Worm (Caenorhabditis elegans): ENCODE data around the gene smap-1.

DNA sequence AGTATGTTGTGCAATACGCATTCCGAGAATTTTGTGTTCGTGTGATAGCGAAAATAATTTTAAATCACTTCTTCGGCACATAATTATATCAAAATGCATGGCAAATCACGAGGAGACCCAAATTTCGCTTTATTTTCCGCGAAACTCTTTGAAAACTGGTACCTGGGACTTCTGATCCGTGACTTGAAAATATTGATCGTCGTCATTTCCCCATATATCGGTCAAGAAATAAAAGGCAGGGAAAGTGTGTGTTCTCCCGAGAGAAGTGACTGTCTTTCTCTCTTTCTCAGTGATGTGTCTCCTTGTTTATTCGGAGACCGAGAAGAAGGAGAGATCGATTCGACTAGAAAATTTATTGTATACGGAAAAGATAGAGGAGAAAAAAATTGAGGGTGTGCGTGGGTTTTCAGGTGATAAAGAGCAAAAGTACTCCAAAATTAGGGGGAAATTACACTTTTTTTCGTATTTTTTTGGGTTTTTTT lies 28.4 kb downstream of the smap-1 start, which contains the start of gene W09D10.5:
- TF ChIP-seq R02D3.7 (tag; optimal IDR thresholded peaks at IDR 0.05) (no peak), unc-62 (GFP tag; optimal IDR thresholded peaks at IDR 0.05) (no peak), pqm-1 (tag; optimal IDR thresholded peaks at IDR 0.05) (peak; percentile 29), ztf-4 (tag; optimal IDR thresholded peaks at IDR 0.05) (peak; percentile 43)

All from whole organism, L3 larva.